Fruit fly (Drosophila melanogaster) whole organism, pupa: Measurements from ENCODE around the gene Cpr65Ay.
A peak's percentile ranks its signal among the peaks of the same experiment; 100 is the strongest.

Experiments used
- CG10348 ChIP-seq: fragments of 200-800 bp; sonication (Bioruptor generic); IDR thresholded peaks from 2 replicates; pipeline ENCODE4 v1.3.6; 2022; ENCODE audit warnings: missing biosample characterization, missing genetic modification characterization
- CG12605 ChIP-seq: fragments of 200-800 bp; sonication (Bioruptor generic); IDR thresholded peaks from 2 replicates; pipeline ENCODE4 v1.3.6; 2022; ENCODE audit warnings: missing biosample characterization, missing genetic modification characterization
- CG14655 ChIP-seq: fragments of 200-800 bp; sonication (Bioruptor generic); optimal IDR thresholded peaks from 3 replicates; lab custom pipeline; 2017; ENCODE audit warnings: mild to moderate bottlenecking, missing biosample characterization, missing genetic modification reagents, missing genetic modification characterization
- CG15710 ChIP-seq: fragments of 200-800 bp; sonication (Bioruptor generic); optimal IDR thresholded peaks from 2 replicates; lab custom pipeline; 2018; ENCODE audit warnings: missing biosample characterization, mild to moderate bottlenecking, missing genetic modification characterization, moderate library complexity
- CG32121 ChIP-seq: fragments of 200-800 bp; sonication (Bioruptor generic); IDR thresholded peaks from 2 replicates; pipeline ENCODE4 v1.3.6; 2022; ENCODE audit warnings: missing biosample characterization, missing genetic modification characterization
- CG34367 ChIP-seq: fragments of 200-800 bp; sonication (Bioruptor generic); optimal IDR thresholded peaks from 2 replicates; lab custom pipeline; 2018; ENCODE audit warnings: missing biosample characterization, mild to moderate bottlenecking, missing genetic modification characterization
- CG4496 ChIP-seq: fragments of 200-800 bp; sonication (Bioruptor generic); IDR thresholded peaks from 3 replicates; pipeline ENCODE4 v1.3.6; 2022; ENCODE audit warnings: missing biosample characterization, missing genetic modification characterization
- D1 ChIP-seq: fragments of 200-800 bp; sonication (Bioruptor generic); optimal IDR thresholded peaks from 2 replicates; lab custom pipeline; 2018; ENCODE audit warnings: missing biosample characterization, mild to moderate bottlenecking, missing genetic modification characterization, moderate library complexity
- EcR ChIP-seq: fragments of 200-800 bp; sonication (Bioruptor generic); optimal IDR thresholded peaks from 3 replicates; lab custom pipeline; 2019; ENCODE audit warnings: missing biosample characterization, missing genetic modification characterization, mild to moderate bottlenecking, moderate library complexity, missing genetic modification reagents
- Pif1B ChIP-seq: fragments of 200-800 bp; sonication (Bioruptor generic); optimal IDR thresholded peaks from 3 replicates; lab custom pipeline; 2016; ENCODE audit warnings: missing biosample characterization, missing genetic modification characterization
- fd96Ca ChIP-seq: fragments of 200-800 bp; sonication (Bioruptor generic); IDR thresholded peaks from 3 replicates; pipeline ENCODE4 v1.3.6; 2022; ENCODE audit warnings: missing biosample characterization, missing genetic modification characterization
- rn ChIP-seq: fragments of 200-800 bp; sonication (Bioruptor generic); IDR thresholded peaks from 2 replicates; pipeline ENCODE4 v1.3.6; 2022; ENCODE audit warnings: missing biosample characterization, missing genetic modification characterization

- TF ChIP-seq CG14655 (no peak), CG10348 (GFP tag; lab: Robert Waterston, UW) (no peak), CG15710 (tag; lab: Kevin White, UChicago) (no peak), EcR (GFP tag; lab: Kevin White, UChicago) (no peak), fd96Ca (no peak), CG12605 (no peak), CG34367 (tag; lab: Kevin White, UChicago) (no peak), D1 (no peak), Pif1B (GFP tag; lab: Kevin White, UChicago) (no peak), CG4496 (GFP tag; lab: Robert Waterston, UW) (no peak), CG32121 (GFP tag; lab: Robert Waterston, UW) (no peak; the same call in 1 of the 2 replicates), rn (GFP tag; lab: Robert Waterston, UW) (peak; percentile 25; the same call in 1 of the 2 replicates)
Observed at dm6 chr3L:6124616-6125408, 33.6 kb downstream of the Cpr65Ay start.
